Fruit fly (Drosophila melanogaster) whole organism, prepupa: ENCODE results near the gene CG11601.

Experiments used
- Blimp-1 ChIP-seq: fragments of 200-800 bp; sonication (Bioruptor generic); optimal IDR thresholded peaks from 3 replicates; lab custom pipeline; 2017; ENCODE audit warnings: missing biosample characterization, missing genetic modification characterization, mild to moderate bottlenecking, moderate library complexity, missing genetic modification reagents
- CG10631 ChIP-seq: fragments of 200-800 bp; sonication (Bioruptor generic); optimal IDR thresholded peaks from 2 replicates; lab custom pipeline; 2016; ENCODE audit warnings: missing biosample characterization, missing genetic modification characterization
- CG10669 ChIP-seq: fragments of 200-800 bp; sonication (Bioruptor generic); optimal IDR thresholded peaks from 3 replicates; lab custom pipeline; 2018; ENCODE audit warnings: missing biosample characterization, mild to moderate bottlenecking, missing genetic modification characterization, moderate library complexity
- CG11294 ChIP-seq: fragments of 200-800 bp; sonication (Bioruptor generic); IDR thresholded peaks from 2 replicates; pipeline ENCODE4 v1.3.6; 2022; ENCODE audit warnings: missing biosample characterization, missing genetic modification characterization
- CG11762 ChIP-seq: fragments of 200-800 bp; sonication (Bioruptor generic); optimal IDR thresholded peaks from 3 replicates; lab custom pipeline; 2016; ENCODE audit warnings: missing biosample characterization, missing genetic modification characterization; ENCODE audit not compliant: insufficient read depth
- CG11902 ChIP-seq: fragments of 200-800 bp; sonication (Bioruptor generic); optimal IDR thresholded peaks from 3 replicates; lab custom pipeline; 2016; ENCODE audit warnings: missing biosample characterization, missing genetic modification characterization
- CG15336 ChIP-seq: fragments of 200-800 bp; sonication (Bioruptor generic); IDR thresholded peaks from 2 replicates; pipeline ENCODE4 v1.3.6; 2022; ENCODE audit warnings: missing biosample characterization, missing genetic modification characterization
- CG1621 ChIP-seq: fragments of 200-800 bp; sonication (Bioruptor generic); optimal IDR thresholded peaks from 3 replicates; lab custom pipeline; 2018; ENCODE audit warnings: missing biosample characterization, mild to moderate bottlenecking, missing genetic modification characterization
- CG16779 ChIP-seq: fragments of 200-800 bp; sonication (Bioruptor generic); optimal IDR thresholded peaks from 3 replicates; lab custom pipeline; 2017; ENCODE audit warnings: missing biosample characterization, mild to moderate bottlenecking, missing genetic modification characterization
- CG3032 ChIP-seq: fragments of 200-800 bp; optimal IDR thresholded peaks from 2 replicates; lab custom pipeline; 2019; ENCODE audit warnings: missing biosample characterization, mild to moderate bottlenecking, missing genetic modification characterization, moderate library complexity
- CG31627 ChIP-seq: fragments of 200-800 bp; sonication (Bioruptor generic); optimal IDR thresholded peaks from 3 replicates; lab custom pipeline; 2016; ENCODE audit warnings: missing biosample characterization, missing genetic modification characterization
- CG34406 ChIP-seq: fragments of 200-800 bp; sonication (Bioruptor generic); optimal IDR thresholded peaks from 3 replicates; lab custom pipeline; 2016; ENCODE audit warnings: missing biosample characterization, missing genetic modification characterization
- CG3919 ChIP-seq: fragments of 200-800 bp; sonication (Bioruptor generic); optimal IDR thresholded peaks from 3 replicates; lab custom pipeline; 2016; ENCODE audit warnings: missing biosample characterization, missing genetic modification characterization
- CG4318 ChIP-seq: fragments of 200-800 bp; sonication (Bioruptor generic); optimal IDR thresholded peaks from 3 replicates; lab custom pipeline; 2017; ENCODE audit warnings: missing biosample characterization, mild to moderate bottlenecking, missing genetic modification characterization
- CG6276 ChIP-seq: fragments of 200-800 bp; sonication (Bioruptor generic); optimal IDR thresholded peaks from 2 replicates; lab custom pipeline; 2017; ENCODE audit warnings: missing biosample characterization, mild to moderate bottlenecking, missing genetic modification characterization
- CG6792 ChIP-seq: fragments of 200-800 bp; sonication (Bioruptor generic); optimal IDR thresholded peaks from 3 replicates; lab custom pipeline; 2016; ENCODE audit warnings: missing biosample characterization, missing genetic modification characterization
- CG7368 ChIP-seq: fragments of 200-800 bp; sonication (Bioruptor generic); optimal IDR thresholded peaks from 3 replicates; lab custom pipeline; 2016; ENCODE audit warnings: missing biosample characterization, missing genetic modification characterization
- CG9139 ChIP-seq: fragments of 200-800 bp; sonication (Bioruptor generic); optimal IDR thresholded peaks from 3 replicates; lab custom pipeline; 2017; ENCODE audit warnings: missing biosample characterization, mild to moderate bottlenecking, missing genetic modification characterization
- Eip75B ChIP-seq: fragments of 200-800 bp; sonication (Bioruptor generic); optimal IDR thresholded peaks from 3 replicates; lab custom pipeline; 2016; ENCODE audit warnings: missing biosample characterization, missing genetic modification characterization
- Eip78C ChIP-seq: fragments of 200-800 bp; sonication (Bioruptor generic); peaks from one replicate; lab custom pipeline; 2016; ENCODE audit warnings: missing biosample characterization, missing genetic modification characterization
- Ets21C ChIP-seq: fragments of 200-800 bp; sonication (Bioruptor generic); optimal IDR thresholded peaks from 3 replicates; lab custom pipeline; 2016; ENCODE audit warnings: missing biosample characterization, missing genetic modification characterization
- Ets96B ChIP-seq: fragments of 200-800 bp; optimal IDR thresholded peaks from 2 replicates; lab custom pipeline; 2019; ENCODE audit warnings: missing biosample characterization, mild to moderate bottlenecking, missing genetic modification characterization, moderate library complexity
- Hr38 ChIP-seq: sonication (Bioruptor generic); optimal IDR thresholded peaks from 2 replicates; lab custom pipeline; 2016; ENCODE audit warnings: missing biosample characterization, missing genetic modification characterization
- Hr39 ChIP-seq: fragments of 200-800 bp; sonication (Bioruptor generic); optimal IDR thresholded peaks from 2 replicates; lab custom pipeline; 2016; ENCODE audit warnings: missing biosample characterization, missing genetic modification characterization
- Hr4 ChIP-seq: fragments of 200-800 bp; sonication (Bioruptor generic); optimal IDR thresholded peaks from 3 replicates; lab custom pipeline; 2016; ENCODE audit warnings: missing biosample characterization, missing genetic modification characterization
- Smox ChIP-seq: fragments of 200-800 bp; sonication (Bioruptor generic); optimal IDR thresholded peaks from 3 replicates; lab custom pipeline; 2016; ENCODE audit warnings: missing biosample characterization, missing genetic modification characterization
- Sox14 ChIP-seq: fragments of 200-800 bp; sonication (Bioruptor generic); optimal IDR thresholded peaks from 3 replicates; lab custom pipeline; 2016; ENCODE audit warnings: missing biosample characterization, missing genetic modification characterization
- Sox15 ChIP-seq: fragments of 200-800 bp; sonication (Bioruptor generic); optimal IDR thresholded peaks from 3 replicates; lab custom pipeline; 2016; ENCODE audit warnings: missing biosample characterization, missing genetic modification characterization
- acj6 ChIP-seq: fragments of 200-800 bp; sonication (Bioruptor generic); optimal IDR thresholded peaks from 3 replicates; lab custom pipeline; 2016; ENCODE audit warnings: missing biosample characterization, missing genetic modification characterization
- cyc ChIP-seq: fragments of 200-800 bp; sonication (Bioruptor generic); optimal IDR thresholded peaks from 3 replicates; lab custom pipeline; 2016; ENCODE audit warnings: missing biosample characterization, missing genetic modification characterization
- dac ChIP-seq: fragments of 200-800 bp; sonication (Bioruptor generic); optimal IDR thresholded peaks from 2 replicates; lab custom pipeline; 2017; ENCODE audit warnings: missing biosample characterization, mild to moderate bottlenecking, missing genetic modification characterization
- dsx ChIP-seq: fragments of 200-800 bp; optimal IDR thresholded peaks from 3 replicates; lab custom pipeline; 2019; ENCODE audit warnings: missing biosample characterization, mild to moderate bottlenecking, missing genetic modification characterization, moderate library complexity; ENCODE audit not compliant: poor library complexity, severe bottlenecking
- eg ChIP-seq: fragments of 200-800 bp; sonication (Bioruptor generic); IDR thresholded peaks from 3 replicates; pipeline ENCODE4 v1.3.6; 2022; ENCODE audit warnings: missing biosample characterization, missing genetic modification characterization
- esn ChIP-seq: fragments of 200-800 bp; sonication (Bioruptor generic); optimal IDR thresholded peaks from 2 replicates; lab custom pipeline; 2016; ENCODE audit warnings: missing biosample characterization, mild to moderate bottlenecking, missing genetic modification characterization, moderate library complexity
- fd59A ChIP-seq: fragments of 200-800 bp; sonication (Bioruptor generic); optimal IDR thresholded peaks from 2 replicates; lab custom pipeline; 2017; ENCODE audit warnings: missing biosample characterization, mild to moderate bottlenecking, missing genetic modification characterization, missing genetic modification reagents
- fd85E ChIP-seq: fragments of 200-800 bp; sonication (Bioruptor generic); optimal IDR thresholded peaks from 3 replicates; lab custom pipeline; 2016; ENCODE audit warnings: missing biosample characterization, missing genetic modification characterization
- fkh ChIP-seq: fragments of 200-800 bp; sonication (Bioruptor generic); optimal IDR thresholded peaks from 3 replicates; lab custom pipeline; 2017; ENCODE audit warnings: missing biosample characterization, mild to moderate bottlenecking, missing genetic modification characterization, moderate library complexity
- net ChIP-seq: fragments of 200-800 bp; sonication (Bioruptor generic); optimal IDR thresholded peaks from 3 replicates; lab custom pipeline; 2016; ENCODE audit warnings: missing biosample characterization, missing genetic modification characterization
- pdm3 ChIP-seq: fragments of 200-800 bp; sonication (Bioruptor generic); optimal IDR thresholded peaks from 3 replicates; lab custom pipeline; 2016; ENCODE audit warnings: missing biosample characterization, missing genetic modification characterization
- salr ChIP-seq, 2 experiments: fragments of 200-800 bp; sonication (Bioruptor generic); optimal IDR thresholded peaks; 3 replicates each; lab custom pipeline; 2016 to 2018; ENCODE audit warnings: missing biosample characterization in 2 of 2, missing genetic modification characterization in 2 of 2, mild to moderate bottlenecking in 1 of 2
- spab ChIP-seq: fragments of 200-800 bp; sonication (Bioruptor generic); optimal IDR thresholded peaks from 2 replicates; lab custom pipeline; 2017; ENCODE audit warnings: missing biosample characterization, mild to moderate bottlenecking, missing genetic modification characterization, missing genetic modification reagents
- ss ChIP-seq, 2 experiments: fragments of 200-800 bp; sonication (Bioruptor generic); optimal IDR thresholded peaks; 2 replicates in 1 of 2; 3 replicates in 1 of 2; lab custom pipeline; 2017 to 2018; ENCODE audit warnings: mild to moderate bottlenecking in 2 of 2, missing biosample characterization in 2 of 2, missing genetic modification characterization in 2 of 2, moderate library complexity in 1 of 2
- svp ChIP-seq: fragments of 200-800 bp; sonication (Bioruptor generic); peaks from one replicate; lab custom pipeline; 2016; ENCODE audit warnings: missing biosample characterization, missing genetic modification characterization
- topi ChIP-seq: fragments of 200-800 bp; sonication (Bioruptor generic); optimal IDR thresholded peaks from 3 replicates; lab custom pipeline; 2016; ENCODE audit warnings: missing biosample characterization, missing genetic modification characterization
- vri ChIP-seq: fragments of 200-800 bp; sonication (Bioruptor generic); optimal IDR thresholded peaks from 3 replicates; lab custom pipeline; 2016; ENCODE audit warnings: missing biosample characterization, mild to moderate bottlenecking, missing genetic modification characterization

Gene CG11601

DNA sequence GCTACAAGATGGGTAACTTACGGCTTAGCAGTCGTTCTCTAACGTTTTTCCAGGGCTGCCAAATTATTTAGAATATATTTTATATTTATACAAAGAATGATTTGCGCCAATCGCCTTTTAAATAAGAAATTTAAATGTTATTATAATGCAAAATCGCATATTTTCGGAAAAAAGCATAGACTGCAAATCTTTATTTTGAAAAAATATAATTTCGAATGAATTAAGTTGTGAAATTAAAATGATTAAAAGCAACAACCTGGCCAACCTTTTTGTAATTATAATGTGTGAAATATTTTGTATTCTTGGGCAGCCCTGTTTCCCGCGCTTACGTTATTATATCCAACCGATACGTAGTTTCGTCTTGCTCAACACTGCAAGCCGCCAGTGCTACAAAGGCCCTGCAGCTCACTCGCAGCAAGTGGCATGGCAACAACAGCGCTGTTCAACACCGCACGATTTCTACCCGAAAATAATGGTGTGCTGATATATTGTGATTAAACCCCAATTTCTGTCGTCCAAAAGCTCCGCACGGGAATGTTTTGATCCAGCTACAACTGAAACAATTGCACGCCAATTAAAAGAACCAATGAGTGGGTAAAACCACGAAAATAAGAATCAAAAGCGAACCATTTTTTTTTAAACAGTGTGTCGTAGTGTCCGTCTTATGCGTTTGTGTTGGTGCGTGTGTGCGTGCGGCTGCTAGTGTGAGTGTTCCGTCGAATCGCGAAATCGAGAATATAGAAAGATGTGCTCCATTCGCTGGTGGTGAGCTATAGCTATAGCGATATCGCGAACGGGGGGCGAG, 14.6 kb upstream of the CG11601 start, which contains the start of gene Pi3K21B (continued):
- TF ChIP-seq net (GFP tag; lab: Kevin White, UChicago) = peak; percentile 85
- TF ChIP-seq CG11294 (GFP tag; lab: Robert Waterston, UW) = peak; percentile 67; the same call in 1 of the 2 replicates
- TF ChIP-seq Smox (GFP tag; lab: Kevin White, UChicago) = peak; percentile 84
- peak; percentile 89 for TF ChIP-seq Hr39 (GFP tag; lab: Kevin White, UChicago)
- TF ChIP-seq Hr4 (GFP tag; lab: Kevin White, UChicago) = peak; percentile 83
- TF ChIP-seq topi (GFP tag; lab: Kevin White, UChicago) = peak; percentile 86
- peak; percentile 60 for TF ChIP-seq spab (GFP tag; lab: Kevin White, UChicago)
- peak; percentile 88 for TF ChIP-seq Sox14 (GFP tag; lab: Kevin White, UChicago)
- TF ChIP-seq Eip75B = peak; percentile 84
- peak; percentile 90 for TF ChIP-seq CG6792
- TF ChIP-seq CG3032 = peak; percentile 88
- TF ChIP-seq fd85E (GFP tag; lab: Kevin White, UChicago) = peak; percentile 76
- TF ChIP-seq CG10669 (GFP tag; lab: Kevin White, UChicago) = peak; percentile 80
- peak; percentile 76 for TF ChIP-seq Hr38
- TF ChIP-seq CG9139 (GFP tag; lab: Kevin White, UChicago) = peak; percentile 61
- TF ChIP-seq CG11902 = peak; percentile 87
- TF ChIP-seq CG6276 = no peak
- TF ChIP-seq CG4318 (GFP tag; lab: Kevin White, UChicago) = no peak
- peak; percentile 91 for TF ChIP-seq CG34406 (GFP tag; lab: Kevin White, UChicago)
- peak; percentile 94 for TF ChIP-seq svp (GFP tag; lab: Kevin White, UChicago)
- TF ChIP-seq Blimp-1 = peak; percentile 57
- peak; percentile 91 for TF ChIP-seq esn (GFP tag; lab: Kevin White, UChicago)
- TF ChIP-seq Eip78C = peak; percentile 95
- TF ChIP-seq CG15336 (GFP tag; lab: Robert Waterston, UW) = peak; percentile 80
- peak; percentile 74 for TF ChIP-seq dsx (GFP tag; lab: Kevin White, UChicago)
- peak; percentile 87 for TF ChIP-seq Ets96B (tag; lab: Kevin White, UChicago)

DNA sequence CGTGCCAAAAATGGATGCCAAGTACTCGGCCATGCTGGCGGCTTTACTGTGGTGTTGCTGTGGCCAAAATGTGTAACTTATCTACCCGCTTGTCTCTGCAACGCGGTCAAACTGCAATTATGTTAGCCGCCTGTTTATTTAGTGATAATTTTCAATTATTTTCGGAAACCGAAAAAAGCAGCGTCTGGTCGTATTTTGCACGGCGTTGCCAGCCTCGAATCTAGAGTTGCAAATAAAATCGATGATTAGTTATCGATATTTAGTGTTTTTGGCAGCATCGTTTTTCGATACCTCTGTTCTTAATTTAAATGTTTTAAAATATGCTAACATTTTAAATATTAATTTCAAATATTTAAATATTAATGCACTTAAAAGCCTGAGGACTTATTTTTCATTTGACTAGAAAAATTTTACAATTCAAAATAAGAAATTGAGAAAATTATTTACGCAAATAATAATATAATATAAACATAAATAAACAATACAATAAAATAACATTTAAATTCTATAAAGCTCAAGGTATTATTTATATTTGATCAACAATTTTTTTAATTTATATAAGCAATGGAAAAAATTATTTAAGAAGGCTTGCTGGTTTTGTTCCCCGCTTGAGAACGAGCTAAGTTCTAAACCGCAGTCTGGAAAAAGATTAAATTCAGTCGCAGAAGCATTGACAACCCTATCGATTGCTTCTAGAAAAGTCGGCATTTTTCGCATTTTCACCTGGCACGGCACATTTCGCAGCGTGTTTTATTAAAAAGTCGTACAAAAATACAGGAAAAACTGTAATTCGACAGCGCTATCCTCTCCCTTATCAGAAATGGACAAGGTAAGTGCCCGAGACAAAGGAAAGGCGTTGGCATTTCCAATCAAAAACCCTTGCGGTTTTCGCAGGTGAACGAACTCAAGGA, 11.6 kb upstream of the CG11601 start, which contains the start of the genes U2af38 and Stip1:
TSS of gene U2af38 (minus strand) at position 230 of the 911 bp plus-strand sequence.
TSS of gene Stip1 (plus strand) at position 671 of the 911 bp plus-strand sequence.
- TF ChIP-seq CG11762 (GFP tag; lab: Kevin White, UChicago) = no peak
- TF ChIP-seq ss (GFP tag; optimal IDR thresholded peaks at IDR 0.05; lab: Kevin White, UChicago) = peak in 1 of 2 experiments; percentile 12
- no peak for TF ChIP-seq Hr39 (GFP tag; lab: Kevin White, UChicago)
- TF ChIP-seq CG9139 (GFP tag; lab: Kevin White, UChicago) = no peak
- TF ChIP-seq CG31627 (GFP tag; lab: Kevin White, UChicago) = peak; percentile 3
- TF ChIP-seq topi (GFP tag; lab: Kevin White, UChicago) = no peak
- TF ChIP-seq CG7368 = no peak
- TF ChIP-seq Sox15 (GFP tag; lab: Kevin White, UChicago) = no peak
- no peak for TF ChIP-seq fd59A (GFP tag; lab: Kevin White, UChicago)
- TF ChIP-seq eg (GFP tag; lab: Robert Waterston, UW) = no peak
- no peak for TF ChIP-seq fkh (GFP tag; lab: Kevin White, UChicago)
- no peak for TF ChIP-seq CG16779 (tag; lab: Kevin White, UChicago)
- no peak for TF ChIP-seq svp (GFP tag; lab: Kevin White, UChicago)
- TF ChIP-seq Hr38 = no peak
- peak; percentile 64 for TF ChIP-seq Eip78C
- TF ChIP-seq pdm3 (GFP tag; lab: Kevin White, UChicago) = no peak
- no peak for TF ChIP-seq Hr4 (GFP tag; lab: Kevin White, UChicago)
- no peak for TF ChIP-seq CG1621 (tag; lab: Kevin White, UChicago)
- no peak for TF ChIP-seq Ets21C (GFP tag; lab: Kevin White, UChicago)
- no peak for TF ChIP-seq net (GFP tag; lab: Kevin White, UChicago)
- no peak for TF ChIP-seq cyc
- no peak for TF ChIP-seq CG3919
- no peak for TF ChIP-seq fd85E (GFP tag; lab: Kevin White, UChicago)
- no peak for TF ChIP-seq CG6276
- no peak for TF ChIP-seq Eip75B
- no peak for TF ChIP-seq vri (GFP tag; lab: Kevin White, UChicago)
- TF ChIP-seq dac (GFP tag; lab: Kevin White, UChicago) = no peak
- TF ChIP-seq acj6 = peak; percentile 9
- peak; percentile 20 for TF ChIP-seq Sox14 (GFP tag; lab: Kevin White, UChicago)
- TF ChIP-seq CG10631 (GFP tag; lab: Kevin White, UChicago) = no peak
- no peak for TF ChIP-seq CG4318 (GFP tag; lab: Kevin White, UChicago)
- TF ChIP-seq salr (GFP tag; optimal IDR thresholded peaks at IDR 0.05; lab: Kevin White, UChicago) = no peak
